Worm (Caenorhabditis elegans) whole organism, young adult: ENCODE results near the gene lron-4.

Source experiments
- Y56A3A.18 ChIP-seq: fragments of 200-800 bp; sonication (Bioruptor generic); IDR thresholded peaks from 2 replicates; pipeline ENCODE4 v1.3.6; 2022; ENCODE audit warnings: missing genetic modification reagents, missing genetic modification characterization, missing compliant biosample characterization
- Y67H2A.10 ChIP-seq: fragments of 200-800 bp; sonication (Bioruptor generic); conservative IDR thresholded peaks from 2 replicates; pipeline ENCODE4 v1.3.6; 2022; ENCODE audit warnings: missing genetic modification reagents, missing genetic modification characterization, missing compliant biosample characterization
- egrh-3 ChIP-seq: fragments of 200-800 bp; sonication (Bioruptor generic); IDR thresholded peaks from 2 replicates; pipeline ENCODE4 v1.3.6; 2022; ENCODE audit warnings: missing genetic modification reagents, missing genetic modification characterization, missing compliant biosample characterization
- ets-4 ChIP-seq: fragments of 200-800 bp; sonication (Bioruptor generic); optimal IDR thresholded peaks from 2 replicates; lab custom pipeline; 2018; ENCODE audit warnings: mild to moderate bottlenecking, missing genetic modification characterization, missing compliant biosample characterization
- hrde-1 ChIP-seq: sonication (generic microtip); optimal IDR thresholded peaks from 2 replicates; lab custom pipeline; 2016; ENCODE audit warnings: missing genetic modification characterization, mild to moderate bottlenecking, missing compliant biosample characterization, moderate library complexity, missing genotype, missing genetic modification reagents, borderline replicate concordance
- nfya-1 ChIP-seq: sonication (generic microtip); optimal IDR thresholded peaks from 2 replicates; lab custom pipeline; 2017; ENCODE audit warnings: antibody characterized with exemption, missing compliant biosample characterization, missing genetic modification characterization, borderline replicate concordance; ENCODE audit not compliant: insufficient read depth
- sdz-38 ChIP-seq: sonication (generic microtip); optimal IDR thresholded peaks from 2 replicates; lab custom pipeline; 2016; ENCODE audit warnings: missing genotype, missing genetic modification characterization, missing compliant biosample characterization
- snpc-1.3 ChIP-seq: sonication (generic microtip); optimal IDR thresholded peaks from 2 replicates; lab custom pipeline; 2017; ENCODE audit warnings: missing genetic modification characterization, mild to moderate bottlenecking, missing compliant biosample characterization, antibody characterized with exemption, moderate library complexity, missing genotype, missing genetic modification reagents; ENCODE audit not compliant: insufficient read depth
- snpc-4 ChIP-seq, 5 experiments: fragments of 150-350 bp in 1 of 5; sonication (generic microtip) in 4 of 5; optimal IDR thresholded peaks; 2 replicates each; lab custom pipeline; 2014 to 2018; ENCODE audit warnings: missing genetic modification characterization in 5 of 5, missing biosample characterization in 3 of 5, antibody characterized with exemption in 2 of 5, mild to moderate bottlenecking in 2 of 5, missing compliant biosample characterization in 2 of 5, missing genotype in 2 of 5, moderate library complexity in 2 of 5, missing genetic modification reagents in 1 of 5

DNA sequence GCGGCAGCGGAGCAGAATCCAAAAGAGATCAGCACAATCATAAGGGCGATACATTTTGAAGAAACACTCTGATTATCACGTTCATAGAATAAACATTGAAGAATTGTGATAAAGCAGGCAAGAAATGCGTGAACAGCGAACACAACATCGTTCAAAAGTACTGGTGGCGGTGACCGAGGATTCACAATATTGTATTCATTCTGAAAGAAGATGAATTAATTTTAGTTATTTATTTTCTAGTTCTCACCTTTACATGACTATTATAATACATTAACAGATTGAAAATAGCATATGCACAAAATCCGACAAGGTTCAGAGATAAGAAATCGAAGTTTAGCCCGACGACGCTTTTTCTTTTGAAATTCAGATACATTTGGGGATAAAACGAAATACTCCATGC is 24.0 kb upstream of the lron-4 start:
- no peak for TF ChIP-seq Y56A3A.18 (GFP tag; lab: Robert Waterston, UW)
- TF ChIP-seq snpc-1.3 = no peak
- TF ChIP-seq egrh-3 (GFP tag; lab: Robert Waterston, UW) = no peak
- no peak for TF ChIP-seq Y67H2A.10 (GFP tag; lab: Robert Waterston, UW)
- no peak for TF ChIP-seq ets-4 (GFP tag; lab: Kevin White, UChicago)
- no peak for TF ChIP-seq snpc-4 (GFP tag; optimal IDR thresholded peaks at IDR 0.05; lab: Kevin White, UChicago)
- TF ChIP-seq snpc-4 (tag; optimal IDR thresholded peaks at IDR 0.05; lab: Kevin White, UChicago) = no peak
- TF ChIP-seq sdz-38 (tag; lab: Kevin White, UChicago) = no peak
- TF ChIP-seq nfya-1 = no peak
- TF ChIP-seq hrde-1 (tag; lab: Kevin White, UChicago) = no peak
